Worm (Caenorhabditis elegans) whole organism, L4 larva: ENCODE results near the gene str-85.

Experiments used
- F10B5.3 ChIP-seq: sonication (generic microtip); optimal IDR thresholded peaks from 2 replicates; lab custom pipeline; 2016; ENCODE audit warnings: mild to moderate bottlenecking, missing genetic modification characterization, missing compliant biosample characterization
- F37D6.2 ChIP-seq: sonication (generic microtip); optimal IDR thresholded peaks from 2 replicates; lab custom pipeline; 2016; ENCODE audit warnings: mild to moderate bottlenecking, missing genetic modification characterization, missing compliant biosample characterization
- F49E8.2 ChIP-seq: sonication (generic microtip); optimal IDR thresholded peaks from 2 replicates; lab custom pipeline; 2016; ENCODE audit warnings: missing compliant biosample characterization, mild to moderate bottlenecking, missing genetic modification characterization, borderline replicate concordance
- T26A8.4 ChIP-seq: fragments of 200-800 bp; sonication (Bioruptor generic); IDR thresholded peaks from 2 replicates; pipeline ENCODE4 v1.3.6; 2022; ENCODE audit warnings: missing genetic modification characterization, missing compliant biosample characterization
- Y75B8A.6 ChIP-seq: fragments of 200-800 bp; sonication (Bioruptor generic); IDR thresholded peaks from 2 replicates; pipeline ENCODE4 v1.3.6; 2022; ENCODE audit warnings: missing genetic modification reagents, missing genetic modification characterization, missing compliant biosample characterization
- aha-1 ChIP-seq: fragments of 150-350 bp; peaks from one replicate; lab custom pipeline; 2014; ENCODE audit warnings: missing biosample characterization, missing genetic modification characterization
- ama-1 ChIP-seq: fragments of 150-350 bp; optimal IDR thresholded peaks from 2 replicates; lab custom pipeline; 2014; ENCODE audit warnings: inconsistent platforms, mixed read lengths
- ceh-28 ChIP-seq: fragments of 150-350 bp; optimal IDR thresholded peaks from 2 replicates; lab custom pipeline; 2014; ENCODE audit warnings: missing biosample characterization, missing genetic modification reagents, missing genetic modification characterization
- daf-16 ChIP-seq, 3 experiments: sonication (generic microtip); optimal IDR thresholded peaks; 2 replicates each; lab custom pipeline; 2016 to 2017; ENCODE audit warnings: missing genetic modification characterization in 3 of 3, missing genetic modification reagents in 3 of 3, mild to moderate bottlenecking in 2 of 3, missing compliant biosample characterization in 2 of 3, missing biosample characterization in 1 of 3, moderate library complexity in 1 of 3
- dmd-8 ChIP-seq: fragments of 200-800 bp; sonication (Bioruptor generic); IDR thresholded peaks from 2 replicates; pipeline ENCODE4 v1.3.6; 2022; ENCODE audit warnings: missing genetic modification characterization, missing compliant biosample characterization
- egl-27 ChIP-seq: sonication (generic microtip); optimal IDR thresholded peaks from 3 replicates; lab custom pipeline; 2017; ENCODE audit warnings: missing biosample characterization, missing genetic modification reagents, missing genetic modification characterization
- fos-1 ChIP-seq: fragments of 150-350 bp; optimal IDR thresholded peaks from 2 replicates; lab custom pipeline; 2014; ENCODE audit warnings: missing biosample characterization, missing genetic modification characterization
- hif-1 ChIP-seq, 2 experiments: sonication (generic microtip); optimal IDR thresholded peaks; 2 replicates each; lab custom pipeline; 2016 to 2017; ENCODE audit warnings: missing compliant biosample characterization in 2 of 2, missing genetic modification characterization in 2 of 2, missing genetic modification reagents in 2 of 2, missing genotype in 2 of 2, mild to moderate bottlenecking in 1 of 2
- hlh-30 ChIP-seq: sonication (generic microtip); optimal IDR thresholded peaks from 2 replicates; lab custom pipeline; 2017; ENCODE audit warnings: antibody characterized with exemption, mild to moderate bottlenecking, missing genetic modification characterization, missing compliant biosample characterization; ENCODE audit not compliant: insufficient read depth
- lin-15B ChIP-seq: fragments of 150-350 bp; sonication (generic microtip); optimal IDR thresholded peaks from 3 replicates; lab custom pipeline; 2014; ENCODE audit warnings: missing biosample characterization, missing genetic modification characterization
- lir-3 ChIP-seq: sonication (generic microtip); optimal IDR thresholded peaks from 2 replicates; lab custom pipeline; 2016; ENCODE audit warnings: mild to moderate bottlenecking, missing genetic modification characterization, missing compliant biosample characterization
- lsy-2 ChIP-seq, 2 experiments: fragments of 150-350 bp in 1 of 2; sonication (generic microtip) in 1 of 2; optimal IDR thresholded peaks; 2 replicates each; lab custom pipeline; 2014 to 2017; ENCODE audit warnings: missing biosample characterization in 2 of 2, missing genetic modification characterization in 2 of 2
- madf-9 ChIP-seq: fragments of 200-800 bp; sonication (Bioruptor generic); conservative IDR thresholded peaks from 2 replicates; pipeline ENCODE4 v1.3.6; 2022; ENCODE audit warnings: missing genetic modification reagents, missing genetic modification characterization, missing compliant biosample characterization
- mes-2 ChIP-seq: sonication (generic microtip); optimal IDR thresholded peaks from 2 replicates; lab custom pipeline; 2016; ENCODE audit warnings: missing genotype, mild to moderate bottlenecking, missing genetic modification characterization, missing compliant biosample characterization; ENCODE audit not compliant: poor library complexity, severe bottlenecking
- mxl-3 ChIP-seq: fragments of 200-800 bp; sonication (Bioruptor generic); optimal IDR thresholded peaks from 2 replicates; lab custom pipeline; 2018; ENCODE audit warnings: mild to moderate bottlenecking, missing genetic modification characterization, missing compliant biosample characterization
- nhr-102 ChIP-seq: sonication (generic microtip); optimal IDR thresholded peaks from 2 replicates; lab custom pipeline; 2016; ENCODE audit warnings: mild to moderate bottlenecking, missing genetic modification characterization, moderate library complexity, missing compliant biosample characterization
- nhr-11 ChIP-seq: fragments of 150-350 bp; optimal IDR thresholded peaks from 2 replicates; lab custom pipeline; 2014; ENCODE audit warnings: missing biosample characterization, missing genetic modification characterization
- nhr-237 ChIP-seq: sonication (generic microtip); optimal IDR thresholded peaks from 2 replicates; lab custom pipeline; 2017; ENCODE audit warnings: missing biosample characterization, missing genetic modification characterization
- nhr-42 ChIP-seq: fragments of 200-800 bp; sonication (Bioruptor generic); IDR thresholded peaks from 2 replicates; pipeline ENCODE4 v1.3.6; 2022; ENCODE audit warnings: missing genetic modification characterization, missing compliant biosample characterization
- nhr-48 ChIP-seq: sonication (generic microtip); optimal IDR thresholded peaks from 2 replicates; lab custom pipeline; 2016; ENCODE audit warnings: mild to moderate bottlenecking, missing genetic modification characterization, missing compliant biosample characterization
- php-3 ChIP-seq: fragments of 200-800 bp; sonication (Bioruptor generic); IDR thresholded peaks from 2 replicates; pipeline ENCODE4 v1.3.6; 2022; ENCODE audit warnings: missing genetic modification reagents, missing genetic modification characterization, missing compliant biosample characterization
- rbr-2 ChIP-seq: sonication (generic microtip); optimal IDR thresholded peaks from 2 replicates; lab custom pipeline; 2016; ENCODE audit warnings: missing genotype, missing genetic modification characterization, missing compliant biosample characterization
- sdz-12 ChIP-seq: fragments of 200-800 bp; sonication (Bioruptor generic); optimal IDR thresholded peaks from 2 replicates; lab custom pipeline; 2018; ENCODE audit warnings: mild to moderate bottlenecking, missing genetic modification characterization, missing compliant biosample characterization
- set-16 ChIP-seq: fragments of 200-800 bp; sonication (Bioruptor generic); IDR thresholded peaks from 2 replicates; pipeline ENCODE4 v1.3.6; 2022; ENCODE audit warnings: missing genetic modification reagents, missing genetic modification characterization, missing compliant biosample characterization
- snpc-4 ChIP-seq: fragments of 150-350 bp; optimal IDR thresholded peaks from 2 replicates; lab custom pipeline; 2014; ENCODE audit warnings: missing biosample characterization, missing genetic modification characterization
- tag-97 ChIP-seq: fragments of 200-800 bp; sonication (Bioruptor generic); IDR thresholded peaks from 2 replicates; pipeline ENCODE4 v1.3.6; 2022; ENCODE audit warnings: missing genetic modification characterization, missing compliant biosample characterization
- tra-1 ChIP-seq: fragments of 200-800 bp; sonication (Bioruptor generic); IDR thresholded peaks from 2 replicates; pipeline ENCODE4 v1.3.6; 2022; ENCODE audit warnings: missing genetic modification reagents, missing genetic modification characterization, missing compliant biosample characterization
- unc-39 ChIP-seq: sonication (generic microtip); optimal IDR thresholded peaks from 2 replicates; lab custom pipeline; 2017; ENCODE audit warnings: missing biosample characterization, missing genetic modification characterization
- unc-62 ChIP-seq, 3 experiments: fragments of 150-350 bp in 1 of 3; sonication (generic microtip); optimal IDR thresholded peaks in 2 of 3; peaks in 1 of 3; 1 replicate in 1 of 3; 2 replicates in 2 of 3; lab custom pipeline; 2014 to 2017; ENCODE audit warnings: missing biosample characterization in 3 of 3, missing genetic modification characterization in 3 of 3, missing genetic modification reagents in 3 of 3, missing genotype in 1 of 3
- vab-7 ChIP-seq: fragments of 200-800 bp; sonication (Bioruptor generic); IDR thresholded peaks from 2 replicates; pipeline ENCODE4 v1.3.6; 2022; ENCODE audit warnings: missing genetic modification reagents, missing genetic modification characterization, missing compliant biosample characterization
- zag-1 ChIP-seq: fragments of 150-350 bp; optimal IDR thresholded peaks from 2 replicates; lab custom pipeline; 2014; ENCODE audit warnings: missing biosample characterization, missing genetic modification characterization
- zfp-3 ChIP-seq: fragments of 200-800 bp; sonication (Bioruptor generic); conservative IDR thresholded peaks from 2 replicates; pipeline ENCODE4 v1.3.6; 2022; ENCODE audit warnings: missing genetic modification reagents, missing genetic modification characterization, missing compliant biosample characterization
- zip-2 ChIP-seq: fragments of 150-350 bp; optimal IDR thresholded peaks from 2 replicates; lab custom pipeline; 2014; ENCODE audit warnings: missing biosample characterization, missing genetic modification characterization

Gene str-85

ce11 chrV:8974889-8975422, 10.7 kb downstream of the str-85 start, which contains the start of gene nhr-143 (continued):
- TF ChIP-seq unc-62 (GFP tag; optimal IDR thresholded peaks at IDR 0.05 in 1 of 2; lab: Kevin White, UChicago) = peak in 1 of 2 experiments; percentile 10
- no peak for TF ChIP-seq unc-62 (tag; optimal IDR thresholded peaks at IDR 0.05; lab: Kevin White, UChicago)
- TF ChIP-seq daf-16 (GFP tag; optimal IDR thresholded peaks at IDR 0.05; lab: Kevin White, UChicago) = no peak
- TF ChIP-seq daf-16 (tag; optimal IDR thresholded peaks at IDR 0.05; lab: Kevin White, UChicago) = peak; percentile 27
- TF ChIP-seq lsy-2 (tag; optimal IDR thresholded peaks at IDR 0.05; lab: Kevin White, UChicago) = peak in 1 of 2 experiments; percentile 17
- TF ChIP-seq nhr-11 (tag; lab: Kevin White, UChicago) = no peak
- no peak for TF ChIP-seq lir-3 (tag; lab: Kevin White, UChicago)
- no peak for TF ChIP-seq ceh-28 (tag; lab: Kevin White, UChicago)
- no peak for TF ChIP-seq sdz-12
- no peak for TF ChIP-seq fos-1 (tag; lab: Kevin White, UChicago)
- TF ChIP-seq F37D6.2 = no peak
- no peak for TF ChIP-seq F10B5.3 (tag; lab: Kevin White, UChicago)
- TF ChIP-seq, all 104 proteins: peak for 10

DNA sequence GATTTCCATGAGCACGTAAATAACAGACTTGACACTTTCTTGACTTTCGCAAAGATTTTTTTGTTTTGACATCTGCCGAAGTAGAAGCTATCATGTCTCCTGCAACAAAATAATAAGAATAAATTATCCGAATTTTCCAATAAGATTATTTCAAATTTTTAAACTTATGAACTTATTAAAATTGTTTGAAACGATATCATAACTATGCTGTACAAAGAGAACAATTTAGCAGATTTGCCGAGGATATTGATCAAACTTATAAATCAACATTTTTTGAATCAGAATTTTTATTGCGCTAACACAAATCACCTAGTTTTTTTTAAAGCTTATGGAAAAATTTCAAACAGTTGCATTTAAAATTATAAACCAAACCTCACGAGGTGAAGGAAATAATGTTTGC, 13.4 kb downstream of the str-85 start, which contains the start of gene nhr-195:
Gene nhr-195, minus strand, starts transcription at position 101 of the 400 bp plus-strand sequence.
- no peak for TF ChIP-seq Y75B8A.6 (GFP tag; lab: Robert Waterston, UW)
- no peak for TF ChIP-seq hif-1 (tag; optimal IDR thresholded peaks at IDR 0.05; lab: Kevin White, UChicago)
- TF ChIP-seq T26A8.4 (GFP tag; lab: Robert Waterston, UW) = no peak
- no peak for TF ChIP-seq rbr-2 (tag; lab: Kevin White, UChicago)
- TF ChIP-seq mes-2 (tag; lab: Kevin White, UChicago) = no peak
- no peak for TF ChIP-seq nhr-237 (tag; lab: Kevin White, UChicago)
- no peak for TF ChIP-seq nhr-42 (GFP tag; lab: Robert Waterston, UW)
- TF ChIP-seq dmd-8 (GFP tag; lab: Robert Waterston, UW) = no peak
- no peak for TF ChIP-seq tag-97 (GFP tag; lab: Robert Waterston, UW)
- TF ChIP-seq tra-1 (GFP tag; lab: Robert Waterston, UW) = no peak
- TF ChIP-seq zip-2 (tag; lab: Kevin White, UChicago) = no peak
- TF ChIP-seq madf-9 (GFP tag; lab: Robert Waterston, UW) = no peak
- TF ChIP-seq unc-39 (tag; lab: Kevin White, UChicago) = no peak
- TF ChIP-seq zag-1 (tag; lab: Kevin White, UChicago) = no peak

DNA sequence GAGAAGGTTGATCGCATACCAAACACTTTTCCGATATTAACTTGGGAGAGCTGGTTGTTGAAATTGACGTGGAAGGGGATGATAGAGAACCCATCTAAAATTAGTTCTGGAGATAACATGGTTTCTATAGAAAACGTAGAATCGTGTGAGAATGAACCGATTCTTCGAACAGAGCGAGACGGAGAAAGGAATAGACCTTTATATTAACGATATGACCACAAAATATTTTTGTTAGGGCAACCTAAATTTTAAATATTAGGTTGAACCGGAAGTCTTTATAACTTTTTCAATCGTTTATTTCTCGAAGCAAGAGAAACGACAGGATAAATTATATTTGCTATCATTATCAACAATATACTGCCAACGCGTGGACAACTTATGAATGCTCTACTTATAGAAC, 19.6 kb downstream of the str-85 start, which contains the start of gene nhr-219:
Gene nhr-219, minus strand, starts transcription at position 101 of the 400 bp plus-strand sequence.
- TF ChIP-seq set-16 (GFP tag; lab: Robert Waterston, UW) (no peak), F49E8.2 (tag; lab: Kevin White, UChicago) (no peak), unc-62 (GFP tag; optimal IDR thresholded peaks at IDR 0.05 in 1 of 2; lab: Kevin White, UChicago) (peak in 1 of 2 experiments; percentile 28), unc-62 (tag; optimal IDR thresholded peaks at IDR 0.05; lab: Kevin White, UChicago) (no peak), nhr-102 (tag; lab: Kevin White, UChicago) (no peak)

- no peak for TF ChIP-seq ama-1 (lab: Kevin White, UChicago)
- TF ChIP-seq php-3 (GFP tag; lab: Robert Waterston, UW) = no peak
- no peak for TF ChIP-seq zfp-3 (GFP tag; lab: Robert Waterston, UW)
- no peak for TF ChIP-seq mxl-3 (GFP tag; lab: Kevin White, UChicago)
- TF ChIP-seq egl-27 = no peak
- no peak for TF ChIP-seq tra-1 (GFP tag; lab: Robert Waterston, UW)
- TF ChIP-seq lin-15B = no peak
- no peak for TF ChIP-seq daf-16 (GFP tag; optimal IDR thresholded peaks at IDR 0.05; lab: Kevin White, UChicago)
- TF ChIP-seq daf-16 (tag; optimal IDR thresholded peaks at IDR 0.05; lab: Kevin White, UChicago) = peak; percentile 8
- TF ChIP-seq aha-1 (tag; lab: Kevin White, UChicago) = peak; percentile 76
- no peak for TF ChIP-seq ceh-28 (tag; lab: Kevin White, UChicago)
- peak; percentile 46 for TF ChIP-seq hlh-30 (tag; lab: Kevin White, UChicago)
- TF ChIP-seq set-16 (GFP tag; lab: Robert Waterston, UW) = no peak
- no peak for TF ChIP-seq vab-7 (GFP tag; lab: Robert Waterston, UW)
- TF ChIP-seq nhr-48 = no peak
- TF ChIP-seq snpc-4 (tag; lab: Kevin White, UChicago) = no peak
- TF ChIP-seq, all 104 proteins: peak for 3
Observed at ce11 chrV:8964055-8964758, 21.4 kb downstream of the str-85 start, which contains the start of gene nhr-44. nhr-44 (minus strand) TSS chrV:8964105.
